Fruit fly (Drosophila melanogaster): ENCODE measurements around the gene mgl.

Gene mgl

DNA sequence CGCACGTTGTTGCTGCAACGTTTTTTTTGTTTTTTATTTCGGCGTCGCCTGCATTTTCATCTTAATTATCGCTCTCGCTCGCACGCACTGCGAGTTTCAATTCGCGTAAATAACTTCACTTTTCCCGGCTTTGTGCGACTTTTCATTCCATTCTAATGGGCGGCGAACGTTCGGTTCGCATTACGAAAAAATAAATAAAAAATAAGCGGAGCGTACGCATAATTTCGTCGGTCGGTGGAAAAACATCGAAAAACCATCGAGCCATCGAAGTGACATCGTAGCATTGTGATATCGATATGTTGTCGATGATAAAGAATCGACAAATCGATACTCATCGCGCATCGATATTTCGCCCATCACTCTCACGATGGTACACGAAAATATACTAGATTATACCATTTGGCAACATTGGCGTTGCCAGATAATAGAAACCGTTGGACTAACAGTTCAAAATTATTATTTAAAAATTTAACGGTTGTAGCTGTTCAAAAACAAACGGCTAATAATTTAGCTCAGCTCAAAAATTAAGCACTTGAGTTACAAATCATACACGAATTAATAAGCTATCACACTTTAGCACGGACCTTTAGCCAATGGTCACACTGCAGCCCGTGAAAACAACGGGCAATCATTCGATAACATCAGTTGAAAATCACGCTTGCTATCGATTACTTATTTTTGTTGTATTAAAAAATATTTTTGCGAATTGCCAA, 143.8 kb downstream of the mgl start, which contains the start of the genes Zdhhc8 and BCL7-like (continued):
- TF ChIP-seq CG14050 (GFP tag; IDR thresholded peaks at IDR 0.05) (no peak), p53 (GFP tag; optimal IDR thresholded peaks at IDR 0.05) (no peak), CG15073 (GFP tag; optimal IDR thresholded peaks at IDR 0.05) (no peak), CG11723 (GFP tag; optimal IDR thresholded peaks at IDR 0.05) (no peak), CG9876 (GFP tag; optimal IDR thresholded peaks at IDR 0.05) (peak; percentile 29), danr (GFP tag; IDR thresholded peaks at IDR 0.05) (no peak), Ssrp (tag; optimal IDR thresholded peaks at IDR 0.05) (no peak), Hr51 (GFP tag; optimal IDR thresholded peaks at IDR 0.05) (peak; percentile 27 to 34), ci (GFP tag; IDR thresholded peaks at IDR 0.05) (no peak), fd102C (GFP tag; optimal IDR thresholded peaks at IDR 0.05) (no peak), CG34376 (GFP tag; optimal IDR thresholded peaks at IDR 0.05) (peak; percentile 52), fd3F (GFP tag; optimal IDR thresholded peaks at IDR 0.05) (no peak), CG17385 (GFP tag; optimal IDR thresholded peaks at IDR 0.05) (no peak), cg (GFP tag; optimal IDR thresholded peaks at IDR 0.05) (no peak), CG6272 (GFP tag; IDR thresholded peaks at IDR 0.05) (0 out of 2 replicates have a peak, but pooled peaks have one; percentile 18), D19A (tag; optimal IDR thresholded peaks at IDR 0.05) (no peak), Bdp1 (GFP tag; optimal IDR thresholded peaks at IDR 0.05) (peak; percentile 28), ro (GFP tag; IDR thresholded peaks at IDR 0.05) (no peak), lov (optimal IDR thresholded peaks at IDR 0.05) (no peak), lov (GFP tag; IDR thresholded peaks at IDR 0.05) (no peak), CG6175 (GFP tag; IDR thresholded peaks at IDR 0.05) (no peak), CG12104 (GFP tag; optimal IDR thresholded peaks at IDR 0.05) (peak; percentile 26), phol (tag; optimal IDR thresholded peaks at IDR 0.05) (peak; percentile 64), NC2α (GFP tag; optimal IDR thresholded peaks at IDR 0.05) (no peak), ranshi (GFP tag; IDR thresholded peaks at IDR 0.05) (peak; percentile 36; the same call in 1 of the 2 replicates), CG10431 (GFP tag; optimal IDR thresholded peaks at IDR 0.05) (no peak), CG6654 (GFP tag; optimal IDR thresholded peaks at IDR 0.05) (no peak), CG6689 (GFP tag; IDR thresholded peaks at IDR 0.05) (no peak), CG17186 (GFP tag; optimal IDR thresholded peaks at IDR 0.05) (peak; percentile 61), CG2202 (tag; optimal IDR thresholded peaks at IDR 0.05) (no peak), unc-4 (GFP tag; IDR thresholded peaks at IDR 0.05; ENCODE audit: partially characterized antibody) (peak; percentile 97), Sry-β (GFP tag; optimal IDR thresholded peaks at IDR 0.05) (no peak), CG13424 (tag; optimal IDR thresholded peaks at IDR 0.05) (peak; percentile 37), sna (GFP tag; IDR thresholded peaks at IDR 0.05; ENCODE audit: partially characterized antibody) (peak; percentile 95), CG8388 (GFP tag; optimal IDR thresholded peaks at IDR 0.05) (peak; percentile 59), Ets65A (GFP tag) (peak; percentile 94), Chrac-16 (GFP tag; optimal IDR thresholded peaks at IDR 0.05) (peak; percentile 54), CG14014 (GFP tag; IDR thresholded peaks at IDR 0.05) (no peak), tin (GFP tag; optimal IDR thresholded peaks at IDR 0.05) (peak; percentile 24), NC2β (GFP tag; optimal IDR thresholded peaks at IDR 0.05) (peak; percentile 42), Atf-2 (GFP tag; optimal IDR thresholded peaks at IDR 0.05) (no peak), MESR4 (GFP tag; optimal IDR thresholded peaks at IDR 0.05) (peak; percentile 81), CG8359 (GFP tag; optimal IDR thresholded peaks at IDR 0.05; ENCODE audit: borderline replicate concordance) (no peak), Dip2 (GFP tag; IDR thresholded peaks at IDR 0.05) (no peak), CG15479 (GFP tag; optimal IDR thresholded peaks at IDR 0.05) (no peak), CG12155 (GFP tag; optimal IDR thresholded peaks at IDR 0.05) (peak; percentile 27), CkIIα-i1 (GFP tag; IDR thresholded peaks at IDR 0.05) (no peak), nerfin-1 (tag; optimal IDR thresholded peaks at IDR 0.05) (no peak), Neu2 (GFP tag; optimal IDR thresholded peaks at IDR 0.05; ENCODE audit: borderline replicate concordance) (no peak), CG11696 (GFP tag; IDR thresholded peaks at IDR 0.05) (no peak)

Data from whole organism, embryonic.